Worm (Caenorhabditis elegans) whole organism, midembryonic: ENCODE results near the gene laf-1.

Source experiments
- T22C8.4 ChIP-seq: fragments of 200-800 bp; sonication (Bioruptor generic); IDR thresholded peaks from 2 replicates; pipeline ENCODE4 v1.3.6; 2022; ENCODE audit warnings: missing genetic modification characterization, missing compliant biosample characterization
- cog-1 ChIP-seq: sonication (generic microtip); optimal IDR thresholded peaks from 2 replicates; lab custom pipeline; 2016; ENCODE audit warnings: missing genetic modification characterization, missing compliant biosample characterization
- flt-1 ChIP-seq: fragments of 200-800 bp; sonication (Bioruptor generic); IDR thresholded peaks from 2 replicates; pipeline ENCODE4 v1.3.6; 2022; ENCODE audit warnings: missing genetic modification characterization, missing compliant biosample characterization
- klf-2 ChIP-seq: fragments of 200-800 bp; sonication (Bioruptor generic); conservative IDR thresholded peaks from 2 replicates; pipeline ENCODE4 v1.3.6; 2022; ENCODE audit warnings: missing genetic modification reagents, missing genetic modification characterization, missing compliant biosample characterization
- med-1 ChIP-seq: sonication (generic microtip); optimal IDR thresholded peaks from 2 replicates; lab custom pipeline; 2017; ENCODE audit warnings: missing genetic modification characterization, mild to moderate bottlenecking, missing compliant biosample characterization, antibody characterized with exemption, missing genetic modification reagents; ENCODE audit not compliant: insufficient read depth
- ref-1 ChIP-seq: fragments of 200-800 bp; sonication (Bioruptor generic); conservative IDR thresholded peaks from 2 replicates; pipeline ENCODE4 v1.3.6; 2022; ENCODE audit warnings: missing genetic modification reagents, missing genetic modification characterization, missing compliant biosample characterization
- tab-1 ChIP-seq: fragments of 200-800 bp; sonication (Bioruptor generic); IDR thresholded peaks from 2 replicates; pipeline ENCODE4 v1.3.6; 2022; ENCODE audit warnings: missing genetic modification characterization, missing compliant biosample characterization
- ztf-23 ChIP-seq: fragments of 200-800 bp; sonication (Bioruptor generic); IDR thresholded peaks from 2 replicates; pipeline ENCODE4 v1.3.6; 2022; ENCODE audit warnings: missing genetic modification reagents, missing genetic modification characterization, missing compliant biosample characterization
- ztf-29 ChIP-seq: fragments of 200-800 bp; sonication (Bioruptor generic); IDR thresholded peaks from 2 replicates; pipeline ENCODE4 v1.3.6; 2022; ENCODE audit warnings: missing genetic modification reagents, missing genetic modification characterization, missing compliant biosample characterization

The laf-1 gene

DNA sequence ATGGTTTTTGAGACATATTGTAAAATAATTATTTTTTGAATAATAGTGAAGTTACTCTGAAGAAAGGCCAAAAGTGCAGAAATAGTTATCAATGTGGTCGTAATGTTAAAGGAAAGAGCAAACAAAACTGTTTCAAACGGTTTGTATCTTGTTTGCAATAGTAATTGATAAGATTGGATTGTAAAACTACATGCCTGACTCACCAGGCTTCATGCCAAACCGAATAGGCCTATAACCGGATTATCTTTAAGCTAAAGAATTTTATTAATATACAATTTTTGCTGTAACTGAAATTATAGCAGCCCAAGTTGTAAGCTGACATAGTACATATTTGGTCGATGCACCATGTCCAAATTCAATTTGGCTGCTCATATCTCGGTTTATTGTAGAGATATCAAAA, 32.3 kb downstream of the laf-1 start, which contains the start of gene Y71H2AM.14:
Gene Y71H2AM.14 (minus strand): TSS at position 101 of the 400 bp plus-strand sequence.
- TF ChIP-seq klf-2 (GFP tag; lab: Robert Waterston, UW) (no peak), med-1 (no peak), T22C8.4 (GFP tag; lab: Robert Waterston, UW) (no peak), ztf-23 (GFP tag; lab: Robert Waterston, UW) (no peak), tab-1 (GFP tag; lab: Robert Waterston, UW) (no peak), flt-1 (GFP tag; lab: Robert Waterston, UW) (no peak), cog-1 (tag; lab: Kevin White, UChicago) (no peak), ztf-29 (no peak), ref-1 (GFP tag; lab: Robert Waterston, UW) (no peak)

DNA sequence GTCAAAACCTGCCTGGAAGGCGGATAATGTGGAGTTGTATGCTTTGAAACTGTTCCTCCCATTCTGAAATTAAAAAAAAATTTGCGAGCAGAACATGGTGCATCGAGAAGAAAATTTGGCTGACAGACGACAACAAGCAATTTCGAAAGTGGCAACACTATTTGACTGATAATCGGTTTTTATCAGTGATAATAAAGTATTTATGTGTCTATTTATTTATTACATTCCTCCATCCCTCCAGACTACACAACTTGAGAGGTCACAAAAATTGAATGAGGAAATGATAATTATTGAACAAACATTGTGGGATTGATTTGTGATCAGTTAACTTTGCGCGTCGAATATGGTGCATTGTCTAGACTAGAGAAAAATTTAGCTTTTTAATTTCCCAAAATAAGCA, 39.4 kb downstream of the laf-1 start, which contains the start of gene cest-25:
Gene cest-25 (minus strand): TSS at position 63 of the 400 bp plus-strand sequence.
- no peak for TF ChIP-seq ref-1 (GFP tag; lab: Robert Waterston, UW)
- TF ChIP-seq T22C8.4 (GFP tag; lab: Robert Waterston, UW) = no peak
- TF ChIP-seq med-1 = no peak

DNA sequence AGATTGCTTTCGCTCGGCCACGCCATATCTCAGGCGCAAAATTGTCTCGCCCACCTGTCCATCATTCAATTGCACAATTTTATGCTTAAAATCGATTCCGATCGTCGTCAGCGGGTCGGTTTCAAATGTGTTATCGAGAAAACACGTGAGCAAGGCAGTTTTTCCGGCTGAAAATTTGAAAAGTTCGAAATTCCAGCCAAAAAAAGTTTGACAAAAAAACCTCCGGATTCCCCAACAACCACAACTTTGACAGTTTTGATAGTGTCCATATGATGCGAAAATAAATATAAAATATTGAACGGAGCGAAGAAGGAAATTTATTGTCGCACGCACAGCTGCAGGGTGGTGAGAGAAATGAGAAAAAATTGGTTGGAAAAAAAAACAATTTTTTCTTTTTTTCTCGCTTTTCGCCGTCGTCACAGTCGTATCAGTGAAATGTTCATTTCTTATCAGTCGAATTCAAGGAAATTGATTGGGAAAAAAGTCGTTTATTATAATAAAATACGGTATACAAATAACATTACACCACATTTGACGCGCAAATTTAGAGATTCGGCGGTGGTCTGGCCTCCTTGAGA, 45.2 kb downstream of the laf-1 start, which contains the start of gene Y71H2AM.12:
Gene Y71H2AM.12 (minus strand): TSS at position 486 of the 578 bp plus-strand sequence.
- TF ChIP-seq flt-1 (GFP tag; lab: Robert Waterston, UW) (no peak), ref-1 (GFP tag; lab: Robert Waterston, UW) (no peak), T22C8.4 (GFP tag; lab: Robert Waterston, UW) (no peak), ztf-29 (no peak), tab-1 (GFP tag; lab: Robert Waterston, UW) (no peak), klf-2 (GFP tag; lab: Robert Waterston, UW) (no peak)

DNA sequence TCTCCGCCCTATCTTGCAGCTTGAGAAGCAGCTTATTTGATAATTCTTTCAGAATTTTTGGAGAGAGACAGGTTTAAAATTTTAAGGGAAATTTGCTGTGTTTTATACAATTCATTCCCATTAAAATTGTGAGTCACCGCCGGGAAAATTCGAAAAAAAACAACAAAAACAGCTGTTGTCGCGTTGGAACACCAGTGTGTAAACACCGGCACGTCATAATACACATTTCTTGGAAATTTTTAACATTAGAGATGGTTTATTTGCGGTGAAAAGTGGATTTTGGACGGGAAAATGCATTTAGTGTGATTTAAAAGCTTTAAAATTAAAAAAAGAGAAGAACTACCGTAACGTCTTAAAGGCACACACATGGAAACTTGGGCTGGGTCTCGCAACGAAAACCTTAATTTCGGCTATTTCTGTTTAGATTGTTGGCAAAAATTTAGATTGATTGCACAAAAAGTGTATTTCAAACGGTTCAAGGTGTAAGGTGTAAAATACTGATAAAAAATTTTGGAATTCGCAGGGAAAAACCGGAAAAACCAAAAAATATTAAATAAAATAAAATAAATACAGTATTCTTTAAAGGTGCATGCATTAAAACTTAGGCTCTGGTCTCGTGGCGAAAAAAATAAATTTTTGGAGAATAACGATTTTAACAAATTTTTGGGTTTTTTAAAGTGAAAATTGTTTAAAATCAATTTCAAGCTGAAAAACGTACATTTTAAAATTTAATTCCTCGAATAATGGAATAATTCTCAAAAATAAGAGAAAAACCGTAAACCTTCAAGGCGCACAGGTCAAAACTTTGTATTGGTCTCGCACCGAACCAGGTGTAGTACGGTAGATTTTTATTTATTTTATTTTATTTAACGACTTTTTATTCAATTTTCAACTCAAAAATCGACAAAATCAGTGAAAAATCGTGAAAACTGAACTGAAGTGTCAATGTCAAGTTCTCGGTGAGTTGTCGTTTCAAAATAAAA, 53.3 kb downstream of the laf-1 start, which contains the start of gene cosa-1:
Gene cosa-1 (plus strand): TSS at position 896 of the 983 bp plus-strand sequence.
- TF ChIP-seq cog-1 (tag; lab: Kevin White, UChicago) (no peak), flt-1 (GFP tag; lab: Robert Waterston, UW) (no peak), ref-1 (GFP tag; lab: Robert Waterston, UW) (no peak), med-1 (no peak), klf-2 (GFP tag; lab: Robert Waterston, UW) (no peak), T22C8.4 (GFP tag; lab: Robert Waterston, UW) (no peak), ztf-29 (no peak), tab-1 (GFP tag; lab: Robert Waterston, UW) (no peak), ztf-23 (GFP tag; lab: Robert Waterston, UW) (no peak)

DNA sequence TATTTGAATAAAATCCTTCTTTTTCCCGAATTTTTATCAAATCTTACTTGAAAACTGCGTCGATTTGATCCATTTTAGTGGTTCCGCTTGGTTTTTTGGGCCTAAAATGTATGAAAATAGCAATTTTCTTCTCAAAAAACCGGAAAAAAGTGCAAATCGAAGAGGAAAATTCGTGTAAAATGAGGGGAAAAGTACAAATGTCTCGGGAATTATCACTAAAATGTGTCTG, 53.9 kb downstream of the laf-1 start, which contains the start of gene Y71H2AM.11:
Gene Y71H2AM.11 (minus strand): TSS at position 101 of the 229 bp plus-strand sequence.
- TF ChIP-seq cog-1 (tag; lab: Kevin White, UChicago) (no peak), med-1 (no peak), ztf-23 (GFP tag; lab: Robert Waterston, UW) (no peak), ref-1 (GFP tag; lab: Robert Waterston, UW) (no peak), T22C8.4 (GFP tag; lab: Robert Waterston, UW) (no peak), ztf-29 (no peak), klf-2 (GFP tag; lab: Robert Waterston, UW) (no peak)
